Fruit fly (Drosophila melanogaster): Measurements from ENCODE around the gene Aos1.
A peak's percentile ranks its signal among the peaks of the same experiment; 100 is the strongest.

Aos1 gene

DNA sequence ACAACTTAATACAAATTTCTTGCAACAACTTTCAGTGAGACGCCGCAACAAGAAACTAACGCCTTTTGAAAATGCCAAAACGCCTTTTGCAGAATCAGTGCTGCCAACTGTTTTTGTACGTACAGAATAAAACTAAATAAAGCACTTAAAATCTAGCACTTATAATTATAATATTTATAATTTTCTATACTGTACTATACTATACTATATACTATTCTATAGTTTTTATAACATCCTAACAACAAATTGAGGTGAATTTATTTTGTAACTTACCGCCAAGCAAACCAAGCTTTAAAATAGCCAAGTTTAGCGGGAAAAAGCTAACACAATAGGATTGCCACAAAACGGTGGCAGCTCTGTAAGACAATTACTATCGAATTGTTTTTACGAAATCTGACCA lies at the start of gene Aos1, which contains the start of gene Srlp (continued):
- TF ChIP-seq Dll (GFP tag; IDR thresholded peaks at IDR 0.05; ENCODE audit: partially characterized antibody), result 0 out of 4 replicates have a peak, but pooled peaks have one; percentile 51
- no peak for TF ChIP-seq CG34422 (GFP tag; IDR thresholded peaks at IDR 0.05)
- no peak for TF ChIP-seq luna (GFP tag; optimal IDR thresholded peaks at IDR 0.05)
- TF ChIP-seq sug (tag; optimal IDR thresholded peaks at IDR 0.05), result peak; percentile 79
- peak; percentile 53 for TF ChIP-seq stwl (tag; optimal IDR thresholded peaks at IDR 0.05)
- TF ChIP-seq Mes4 (GFP tag; optimal IDR thresholded peaks at IDR 0.05), result no peak
- TF ChIP-seq bab2 (GFP tag; optimal IDR thresholded peaks at IDR 0.05), result no peak
- TF ChIP-seq CG7928 (GFP tag; optimal IDR thresholded peaks at IDR 0.05), result no peak
- TF ChIP-seq fd102C (GFP tag; optimal IDR thresholded peaks at IDR 0.05), result no peak
- TF ChIP-seq Camta (GFP tag; optimal IDR thresholded peaks at IDR 0.05), result no peak
- TF ChIP-seq CG6254 (GFP tag; optimal IDR thresholded peaks at IDR 0.05), result no peak
- peak; percentile 39 for TF ChIP-seq Lhr (GFP tag; optimal IDR thresholded peaks at IDR 0.05)
- no peak; the same call in 2 of the 3 replicates for TF ChIP-seq dysf (GFP tag; IDR thresholded peaks at IDR 0.05)
- TF ChIP-seq CG17359 (tag; optimal IDR thresholded peaks at IDR 0.05), result peak; percentile 35
- no peak for TF ChIP-seq emc (GFP tag; optimal IDR thresholded peaks at IDR 0.05)
- TF ChIP-seq CG15073 (GFP tag; optimal IDR thresholded peaks at IDR 0.05), result no peak
- no peak for TF ChIP-seq dm (GFP tag; optimal IDR thresholded peaks at IDR 0.05)
- TF ChIP-seq sens-2 (GFP tag; IDR thresholded peaks at IDR 0.05), result no peak
- TF ChIP-seq Myb (GFP tag; optimal IDR thresholded peaks at IDR 0.05), result no peak
- no peak; the same call in 1 of the 2 replicates for TF ChIP-seq hbn (GFP tag; IDR thresholded peaks at IDR 0.05; ENCODE audit: partially characterized antibody)
- TF ChIP-seq phol (tag; optimal IDR thresholded peaks at IDR 0.05), result peak; percentile 80
- no peak for TF ChIP-seq ken (GFP tag; IDR thresholded peaks at IDR 0.05)
- TF ChIP-seq Lpt (GFP tag; optimal IDR thresholded peaks at IDR 0.05), result no peak
- no peak for TF ChIP-seq yki (optimal IDR thresholded peaks at IDR 0.05)
- no peak for TF ChIP-seq HLH54F (GFP tag; optimal IDR thresholded peaks at IDR 0.05)
- no peak for TF ChIP-seq sc (optimal IDR thresholded peaks at IDR 0.05)
- peak; percentile 1 for TF ChIP-seq sc (GFP tag; optimal IDR thresholded peaks at IDR 0.05)
- peak; percentile 69 for TF ChIP-seq Nf-YC (tag; optimal IDR thresholded peaks at IDR 0.05)
- TF ChIP-seq cg (GFP tag; optimal IDR thresholded peaks at IDR 0.05), result no peak
- peak; percentile 52 for TF ChIP-seq CG10979 (tag; optimal IDR thresholded peaks at IDR 0.05)
- TF ChIP-seq zen (tag; optimal IDR thresholded peaks at IDR 0.05), result peak; percentile 63
- peak; percentile 51 for TF ChIP-seq dmrt11E (tag; optimal IDR thresholded peaks at IDR 0.05)
- TF ChIP-seq Ravus (GFP tag; IDR thresholded peaks at IDR 0.05), result no peak
- no peak for TF ChIP-seq CG12219 (GFP tag; optimal IDR thresholded peaks at IDR 0.05)
- no peak for TF ChIP-seq CG1792 (GFP tag; optimal IDR thresholded peaks at IDR 0.05)
- no peak for TF ChIP-seq bcd (GFP tag; optimal IDR thresholded peaks at IDR 0.05)
- TF ChIP-seq Kr (GFP tag; optimal IDR thresholded peaks at IDR 0.05), result no peak
- TF ChIP-seq CG11723 (GFP tag; optimal IDR thresholded peaks at IDR 0.05), result peak; percentile 11
- 0 out of 2 replicates have a peak, but pooled peaks have one; percentile 40 for TF ChIP-seq slbo (GFP tag; IDR thresholded peaks at IDR 0.05)
- TF ChIP-seq scrt (GFP tag; optimal IDR thresholded peaks at IDR 0.05), result no peak
- TF ChIP-seq aop (GFP tag; IDR thresholded peaks at IDR 0.05), result no peak
- peak; percentile 17 for TF ChIP-seq slou (GFP tag; optimal IDR thresholded peaks at IDR 0.05)
- TF ChIP-seq CG12744 (GFP tag; optimal IDR thresholded peaks at IDR 0.05), result no peak
- no peak for TF ChIP-seq klu (GFP tag; IDR thresholded peaks at IDR 0.05)
- TF ChIP-seq Sry-δ (GFP tag; optimal IDR thresholded peaks at IDR 0.05), result no peak
- no peak for TF ChIP-seq CG32772 (GFP tag; IDR thresholded peaks at IDR 0.05)
- TF ChIP-seq lov (optimal IDR thresholded peaks at IDR 0.05), result no peak
- no peak for TF ChIP-seq lov (GFP tag; IDR thresholded peaks at IDR 0.05)
- no peak for TF ChIP-seq CG15011 (GFP tag; optimal IDR thresholded peaks at IDR 0.05)
- peak; percentile 56 for TF ChIP-seq CG13775 (GFP tag; optimal IDR thresholded peaks at IDR 0.05)
- no peak for TF ChIP-seq CG10565 (GFP tag; optimal IDR thresholded peaks at IDR 0.05)
- TF ChIP-seq vfl (GFP tag; optimal IDR thresholded peaks at IDR 0.05), result no peak
- no peak for TF ChIP-seq seq (GFP tag; IDR thresholded peaks at IDR 0.05)
